Worm (Caenorhabditis elegans) whole organism, late embryonic: Measurements from ENCODE around the gene deg-1.
A peak's percentile ranks its signal among the peaks of the same experiment; 100 is the strongest.

Source experiments
- C08G9.2 ChIP-seq: sonication (generic microtip); optimal IDR thresholded peaks from 2 replicates; lab custom pipeline; 2016; ENCODE audit warnings: mild to moderate bottlenecking, missing genetic modification characterization, moderate library complexity, missing compliant biosample characterization
- C38D4.7 ChIP-seq: fragments of 200-800 bp; sonication (Bioruptor generic); optimal IDR thresholded peaks from 2 replicates; lab custom pipeline; 2018; ENCODE audit warnings: mild to moderate bottlenecking, missing genetic modification characterization, moderate library complexity, missing compliant biosample characterization
- ahr-1 ChIP-seq: sonication (generic microtip); optimal IDR thresholded peaks from 2 replicates; lab custom pipeline; 2016; ENCODE audit warnings: missing genetic modification characterization, missing compliant biosample characterization
- ceh-19 ChIP-seq: fragments of 200-800 bp; sonication (Bioruptor generic); optimal IDR thresholded peaks from 2 replicates; lab custom pipeline; 2018; ENCODE audit warnings: mild to moderate bottlenecking, missing genetic modification characterization, missing compliant biosample characterization
- ceh-22 ChIP-seq: sonication (generic microtip); optimal IDR thresholded peaks from 2 replicates; lab custom pipeline; 2017; ENCODE audit warnings: missing biosample characterization, missing genetic modification characterization
- ceh-24 ChIP-seq: sonication (generic microtip); optimal IDR thresholded peaks from 2 replicates; lab custom pipeline; 2016; ENCODE audit warnings: mild to moderate bottlenecking, missing genetic modification characterization, missing compliant biosample characterization
- ceh-34 ChIP-seq: sonication (generic microtip); optimal IDR thresholded peaks from 2 replicates; lab custom pipeline; 2016; ENCODE audit warnings: mild to moderate bottlenecking, missing genetic modification characterization, missing compliant biosample characterization
- ceh-45 ChIP-seq: fragments of 200-800 bp; sonication (Bioruptor generic); IDR thresholded peaks from 2 replicates; pipeline ENCODE4 v1.3.6; 2022; ENCODE audit warnings: missing genetic modification reagents, missing genetic modification characterization, missing compliant biosample characterization
- elt-2 ChIP-seq: sonication (generic microtip); optimal IDR thresholded peaks from 2 replicates; lab custom pipeline; 2016; ENCODE audit warnings: missing genetic modification reagents, missing genetic modification characterization, missing compliant biosample characterization
- ets-4 ChIP-seq: sonication (generic microtip); optimal IDR thresholded peaks from 2 replicates; lab custom pipeline; 2016; ENCODE audit warnings: missing genetic modification characterization, missing compliant biosample characterization
- eyg-1 ChIP-seq: sonication (generic microtip); optimal IDR thresholded peaks from 2 replicates; lab custom pipeline; 2016; ENCODE audit warnings: missing genotype, missing genetic modification characterization, missing compliant biosample characterization
- fax-1 ChIP-seq: sonication (generic microtip); optimal IDR thresholded peaks from 2 replicates; lab custom pipeline; 2016; ENCODE audit warnings: missing genotype, missing genetic modification characterization, missing compliant biosample characterization
- fkh-10 ChIP-seq: fragments of 150-350 bp; optimal IDR thresholded peaks from 2 replicates; lab custom pipeline; 2014; ENCODE audit warnings: missing biosample characterization, missing genetic modification reagents, missing genetic modification characterization
- fkh-6 ChIP-seq: sonication (generic microtip); optimal IDR thresholded peaks from 2 replicates; lab custom pipeline; 2016; ENCODE audit warnings: missing genetic modification characterization, missing compliant biosample characterization
- hlh-13 ChIP-seq: fragments of 200-800 bp; sonication (Bioruptor generic); optimal IDR thresholded peaks from 2 replicates; lab custom pipeline; 2018; ENCODE audit warnings: mild to moderate bottlenecking, missing genetic modification characterization, missing compliant biosample characterization
- hlh-15 ChIP-seq: sonication (generic microtip); optimal IDR thresholded peaks from 2 replicates; lab custom pipeline; 2016; ENCODE audit warnings: missing genetic modification characterization, missing compliant biosample characterization
- hlh-30 ChIP-seq: sonication (generic microtip); optimal IDR thresholded peaks from 2 replicates; lab custom pipeline; 2017; ENCODE audit warnings: antibody characterized with exemption, missing genetic modification characterization, missing compliant biosample characterization; ENCODE audit not compliant: insufficient read depth
- hlh-6 ChIP-seq: sonication (generic microtip); optimal IDR thresholded peaks from 2 replicates; lab custom pipeline; 2016; ENCODE audit warnings: missing genotype, missing genetic modification characterization, missing compliant biosample characterization
- hlh-8 ChIP-seq: sonication (generic microtip); optimal IDR thresholded peaks from 2 replicates; lab custom pipeline; 2016; ENCODE audit warnings: missing genotype, missing genetic modification characterization, missing compliant biosample characterization
- lim-6 ChIP-seq: sonication (generic microtip); optimal IDR thresholded peaks from 2 replicates; lab custom pipeline; 2016; ENCODE audit warnings: missing genetic modification characterization, missing compliant biosample characterization
- nhr-11 ChIP-seq: fragments of 150-350 bp; optimal IDR thresholded peaks from 2 replicates; lab custom pipeline; 2014; ENCODE audit warnings: missing biosample characterization, missing genetic modification characterization
- npax-4 ChIP-seq: sonication (generic microtip); optimal IDR thresholded peaks from 2 replicates; lab custom pipeline; 2016; ENCODE audit warnings: missing genetic modification characterization, missing compliant biosample characterization
- pag-3 ChIP-seq: sonication (generic microtip); optimal IDR thresholded peaks from 2 replicates; lab custom pipeline; 2016; ENCODE audit warnings: missing compliant biosample characterization, missing genetic modification characterization, borderline replicate concordance
- pax-1 ChIP-seq: fragments of 150-350 bp; optimal IDR thresholded peaks from 2 replicates; lab custom pipeline; 2014; ENCODE audit warnings: missing biosample characterization, missing genetic modification characterization
- pros-1 ChIP-seq: fragments of 150-350 bp; optimal IDR thresholded peaks from 2 replicates; lab custom pipeline; 2014; ENCODE audit warnings: missing biosample characterization, missing genetic modification reagents, missing genetic modification characterization
- rnt-1 ChIP-seq: sonication (generic microtip); optimal IDR thresholded peaks from 2 replicates; lab custom pipeline; 2016; ENCODE audit warnings: missing genetic modification characterization, missing compliant biosample characterization
- sdc-2 ChIP-seq: sonication (generic microtip); optimal IDR thresholded peaks from 2 replicates; lab custom pipeline; 2016; ENCODE audit warnings: missing genotype, missing genetic modification characterization, missing compliant biosample characterization
- sox-2 ChIP-seq: fragments of 200-800 bp; sonication (Bioruptor generic); IDR thresholded peaks from 2 replicates; pipeline ENCODE4 v1.3.6; 2022; ENCODE audit warnings: missing genetic modification reagents, missing genetic modification characterization, missing compliant biosample characterization
- tbx-2 ChIP-seq: sonication (generic microtip); optimal IDR thresholded peaks from 2 replicates; lab custom pipeline; 2016; ENCODE audit warnings: missing genetic modification characterization, missing compliant biosample characterization
- tbx-7 ChIP-seq: sonication (generic microtip); optimal IDR thresholded peaks from 2 replicates; lab custom pipeline; 2016; ENCODE audit warnings: missing genotype, missing genetic modification characterization, missing compliant biosample characterization
- ttx-3 ChIP-seq: sonication (generic microtip); optimal IDR thresholded peaks from 2 replicates; lab custom pipeline; 2016; ENCODE audit warnings: missing genetic modification reagents, missing genetic modification characterization, missing compliant biosample characterization
- unc-42 ChIP-seq: sonication (generic microtip); optimal IDR thresholded peaks from 2 replicates; lab custom pipeline; 2016; ENCODE audit warnings: missing genotype, missing genetic modification characterization, missing compliant biosample characterization
- unc-86 ChIP-seq: sonication (generic microtip); optimal IDR thresholded peaks from 2 replicates; lab custom pipeline; 2016; ENCODE audit warnings: missing genetic modification characterization, missing compliant biosample characterization
- zip-5 ChIP-seq: sonication (generic microtip); optimal IDR thresholded peaks from 2 replicates; lab custom pipeline; 2016; ENCODE audit warnings: missing genetic modification characterization, missing compliant biosample characterization
- ztf-16 ChIP-seq: sonication (generic microtip); optimal IDR thresholded peaks from 2 replicates; lab custom pipeline; 2017; ENCODE audit warnings: missing genetic modification characterization, missing compliant biosample characterization

deg-1 gene

ce11 chrX:7752770-7753169 lies at the start of gene deg-1:
TSS of gene deg-1 (plus strand) at chrX:7753070.
- TF ChIP-seq hlh-13 (GFP tag; lab: Kevin White, UChicago): no peak
- TF ChIP-seq pax-1 (tag; lab: Kevin White, UChicago): no peak
- no peak for TF ChIP-seq sox-2 (GFP tag; lab: Robert Waterston, UW)
- no peak for TF ChIP-seq ttx-3 (tag; lab: Kevin White, UChicago)
- TF ChIP-seq ceh-34: no peak
- TF ChIP-seq hlh-30 (tag; lab: Kevin White, UChicago): no peak
- TF ChIP-seq fax-1 (tag; lab: Kevin White, UChicago): no peak

- TF ChIP-seq ceh-22 (tag; lab: Kevin White, UChicago): no peak
- no peak for TF ChIP-seq sdc-2 (tag; lab: Kevin White, UChicago)
- TF ChIP-seq elt-2 (tag; lab: Kevin White, UChicago): no peak
- no peak for TF ChIP-seq pag-3 (tag; lab: Kevin White, UChicago)
- TF ChIP-seq ceh-45: no peak
- no peak for TF ChIP-seq ahr-1 (tag; lab: Kevin White, UChicago)
- no peak for TF ChIP-seq ceh-24
- TF ChIP-seq npax-4 (tag; lab: Kevin White, UChicago): no peak
- no peak for TF ChIP-seq tbx-7 (tag; lab: Kevin White, UChicago)
- TF ChIP-seq lim-6 (tag; lab: Kevin White, UChicago): no peak
- TF ChIP-seq unc-86 (tag; lab: Kevin White, UChicago): no peak
- no peak for TF ChIP-seq zip-5 (tag; lab: Kevin White, UChicago)
- TF ChIP-seq ztf-16 (tag; lab: Kevin White, UChicago): no peak
- no peak for TF ChIP-seq hlh-15 (tag; lab: Kevin White, UChicago)
- no peak for TF ChIP-seq ceh-19 (GFP tag; lab: Kevin White, UChicago)
- no peak for TF ChIP-seq rnt-1 (tag; lab: Kevin White, UChicago)
- TF ChIP-seq C08G9.2 (tag; lab: Kevin White, UChicago): no peak
- no peak for TF ChIP-seq fkh-6 (tag; lab: Kevin White, UChicago)
- TF ChIP-seq hlh-30 (tag; lab: Kevin White, UChicago): no peak
- TF ChIP-seq eyg-1: no peak
- TF ChIP-seq, all 69 proteins: peak for 0
These were observed 49.0 kb upstream of the deg-1 start for ce11 chrX:7703863-7704262.

ce11 chrX:7707031-7707430 lies 45.8 kb upstream of the deg-1 start, which contains the start of gene kvs-1:
TSS of gene kvs-1 (minus strand) at chrX:7707131.
- TF ChIP-seq ttx-3 (tag; lab: Kevin White, UChicago): no peak
- TF ChIP-seq hlh-15 (tag; lab: Kevin White, UChicago): no peak
- TF ChIP-seq unc-86 (tag; lab: Kevin White, UChicago): no peak
- no peak for TF ChIP-seq ets-4
- TF ChIP-seq sox-2 (GFP tag; lab: Robert Waterston, UW): no peak
- no peak for TF ChIP-seq C38D4.7 (GFP tag; lab: Kevin White, UChicago)
- TF ChIP-seq elt-2 (tag; lab: Kevin White, UChicago): no peak
- TF ChIP-seq hlh-6 (tag; lab: Kevin White, UChicago): no peak
- no peak for TF ChIP-seq tbx-7 (tag; lab: Kevin White, UChicago)
- no peak for TF ChIP-seq pros-1 (tag; lab: Kevin White, UChicago)
- TF ChIP-seq tbx-2 (tag; lab: Kevin White, UChicago): no peak

ce11 chrX:7710187-7710586 lies 42.7 kb upstream of the deg-1 start:
- TF ChIP-seq tbx-7 (tag; lab: Kevin White, UChicago) (no peak), sox-2 (GFP tag; lab: Robert Waterston, UW) (0 out of 2 replicates have a peak, but pooled peaks have one; percentile 6), ceh-19 (GFP tag; lab: Kevin White, UChicago) (peak; percentile 75)

ce11 chrX:7710643-7711042 lies 42.2 kb upstream of the deg-1 start, which contains the start of gene K09F5.4:
TSS of gene K09F5.4 (minus strand) at chrX:7710743.
- TF ChIP-seq fkh-10 (GFP tag; lab: Kevin White, UChicago) (no peak), unc-42 (no peak), fax-1 (tag; lab: Kevin White, UChicago) (no peak), hlh-8 (tag; lab: Kevin White, UChicago) (no peak), nhr-11 (no peak)
